Worm (Caenorhabditis elegans) whole organism, L3 larva: ENCODE results near the gene F34D10.8.

Source experiments
- R02D3.7 ChIP-seq: fragments of 150-350 bp; optimal IDR thresholded peaks from 2 replicates; lab custom pipeline; 2014; ENCODE audit warnings: missing biosample characterization, missing genetic modification characterization
- aly-2 ChIP-seq: fragments of 150-350 bp; optimal IDR thresholded peaks from 2 replicates; lab custom pipeline; 2014; ENCODE audit warnings: missing biosample characterization, missing genetic modification characterization
- ceh-16 ChIP-seq: sonication (generic microtip); optimal IDR thresholded peaks from 2 replicates; lab custom pipeline; 2017; ENCODE audit warnings: missing biosample characterization, missing genetic modification characterization
- ceh-28 ChIP-seq: fragments of 150-350 bp; optimal IDR thresholded peaks from 2 replicates; lab custom pipeline; 2014; ENCODE audit warnings: missing biosample characterization, missing genetic modification reagents, missing genetic modification characterization
- ceh-82 ChIP-seq: fragments of 150-350 bp; optimal IDR thresholded peaks from 2 replicates; lab custom pipeline; 2014; ENCODE audit warnings: missing biosample characterization, missing genetic modification characterization
- ceh-9 ChIP-seq: sonication (generic microtip); optimal IDR thresholded peaks from 2 replicates; lab custom pipeline; 2018; ENCODE audit warnings: missing biosample characterization, missing genetic modification characterization
- daf-12 ChIP-seq: fragments of 150-350 bp; optimal IDR thresholded peaks from 2 replicates; lab custom pipeline; 2014; ENCODE audit warnings: missing biosample characterization, missing genetic modification reagents, missing genetic modification characterization
- egl-27 ChIP-seq: sonication (generic microtip); optimal IDR thresholded peaks from 4 replicates; lab custom pipeline; 2017; ENCODE audit warnings: missing biosample characterization, missing genetic modification reagents, missing genetic modification characterization
- elt-1 ChIP-seq: fragments of 150-350 bp; optimal IDR thresholded peaks from 2 replicates; lab custom pipeline; 2014; ENCODE audit warnings: missing biosample characterization, missing genetic modification characterization
- elt-3 ChIP-seq, 3 experiments: fragments of 150-350 bp in 1 of 3; sonication (generic microtip) in 2 of 3; optimal IDR thresholded peaks; 2 replicates in 2 of 3; 4 replicates in 1 of 3; lab custom pipeline; 2014 to 2017; ENCODE audit warnings: missing biosample characterization in 3 of 3, missing genetic modification characterization in 3 of 3
- eor-1 ChIP-seq, 2 experiments: fragments of 150-350 bp; optimal IDR thresholded peaks; 2 replicates each; lab custom pipeline; 2014 to 2018; ENCODE audit warnings: missing biosample characterization in 2 of 2, missing genetic modification characterization in 2 of 2
- fkh-10 ChIP-seq: sonication (generic microtip); optimal IDR thresholded peaks from 2 replicates; lab custom pipeline; 2017; ENCODE audit warnings: missing biosample characterization, missing genetic modification reagents, missing genetic modification characterization
- fkh-2 ChIP-seq: fragments of 150-350 bp; optimal IDR thresholded peaks from 2 replicates; lab custom pipeline; 2014; ENCODE audit warnings: missing biosample characterization, missing genetic modification reagents, missing genetic modification characterization
- hmg-11 ChIP-seq: sonication (generic microtip); optimal IDR thresholded peaks from 2 replicates; lab custom pipeline; 2016; ENCODE audit warnings: missing genetic modification characterization, missing compliant biosample characterization
- jun-1 ChIP-seq: fragments of 150-350 bp; optimal IDR thresholded peaks from 2 replicates; lab custom pipeline; 2014; ENCODE audit warnings: missing biosample characterization, missing genetic modification reagents, missing genetic modification characterization
- lin-15B ChIP-seq: fragments of 150-350 bp; optimal IDR thresholded peaks from 2 replicates; lab custom pipeline; 2014; ENCODE audit warnings: missing biosample characterization, missing genetic modification characterization
- lin-39 ChIP-seq: fragments of 150-350 bp; optimal IDR thresholded peaks from 2 replicates; lab custom pipeline; 2018; ENCODE audit warnings: missing biosample characterization, missing genetic modification reagents, missing genetic modification characterization
- lsy-12 ChIP-seq: sonication (generic microtip); optimal IDR thresholded peaks from 2 replicates; lab custom pipeline; 2016; ENCODE audit warnings: mild to moderate bottlenecking, missing genetic modification characterization, missing compliant biosample characterization
- mdl-1 ChIP-seq: fragments of 150-350 bp; optimal IDR thresholded peaks from 2 replicates; lab custom pipeline; 2014; ENCODE audit warnings: missing biosample characterization, missing genetic modification characterization
- nfya-1 ChIP-seq: sonication (generic microtip); optimal IDR thresholded peaks from 2 replicates; lab custom pipeline; 2017; ENCODE audit warnings: missing genetic modification characterization, mild to moderate bottlenecking, missing compliant biosample characterization, antibody characterized with exemption, moderate library complexity; ENCODE audit not compliant: insufficient read depth
- nhr-11 ChIP-seq: fragments of 150-350 bp; optimal IDR thresholded peaks from 2 replicates; lab custom pipeline; 2014; ENCODE audit warnings: missing biosample characterization, missing genetic modification characterization
- nhr-12 ChIP-seq: fragments of 150-350 bp; optimal IDR thresholded peaks from 2 replicates; lab custom pipeline; 2014; ENCODE audit warnings: missing biosample characterization, missing genetic modification characterization
- nhr-23 ChIP-seq: fragments of 150-350 bp; optimal IDR thresholded peaks from 2 replicates; lab custom pipeline; 2014; ENCODE audit warnings: missing biosample characterization, missing genetic modification reagents, missing genetic modification characterization
- nhr-237 ChIP-seq: fragments of 150-350 bp; optimal IDR thresholded peaks from 2 replicates; lab custom pipeline; 2014; ENCODE audit warnings: missing biosample characterization, missing genetic modification characterization
- nhr-25 ChIP-seq: sonication (generic microtip); optimal IDR thresholded peaks from 2 replicates; lab custom pipeline; 2017; ENCODE audit warnings: missing biosample characterization, missing genetic modification characterization
- nhr-28 ChIP-seq: fragments of 150-350 bp; optimal IDR thresholded peaks from 2 replicates; lab custom pipeline; 2014; ENCODE audit warnings: missing biosample characterization, missing genetic modification characterization
- nhr-67 ChIP-seq: fragments of 150-350 bp; optimal IDR thresholded peaks from 2 replicates; lab custom pipeline; 2014; ENCODE audit warnings: missing biosample characterization, missing genetic modification characterization
- nhr-76 ChIP-seq: fragments of 150-350 bp; sonication (generic microtip); optimal IDR thresholded peaks from 5 replicates; lab custom pipeline; 2014; ENCODE audit warnings: missing biosample characterization, missing genetic modification characterization
- nhr-77 ChIP-seq: fragments of 150-350 bp; optimal IDR thresholded peaks from 2 replicates; lab custom pipeline; 2014; ENCODE audit warnings: missing biosample characterization, missing genetic modification characterization
- pqm-1 ChIP-seq: fragments of 150-350 bp; optimal IDR thresholded peaks from 2 replicates; lab custom pipeline; 2017; ENCODE audit warnings: missing biosample characterization, missing genetic modification characterization, inconsistent platforms
- sea-2 ChIP-seq: fragments of 150-350 bp; sonication (generic microtip); optimal IDR thresholded peaks from 4 replicates; lab custom pipeline; 2014; ENCODE audit warnings: missing biosample characterization, missing genetic modification reagents, missing genetic modification characterization
- skn-1 ChIP-seq: fragments of 150-350 bp; optimal IDR thresholded peaks from 2 replicates; lab custom pipeline; 2014; ENCODE audit warnings: missing biosample characterization, missing genetic modification characterization
- snpc-4 ChIP-seq: fragments of 150-350 bp; optimal IDR thresholded peaks from 2 replicates; lab custom pipeline; 2014; ENCODE audit warnings: missing biosample characterization, missing genetic modification characterization
- unc-62 ChIP-seq: fragments of 150-350 bp; sonication (generic microtip); optimal IDR thresholded peaks from 4 replicates; lab custom pipeline; 2014; ENCODE audit warnings: missing biosample characterization, missing genetic modification reagents, missing genetic modification characterization
- zag-1 ChIP-seq: fragments of 150-350 bp; optimal IDR thresholded peaks from 2 replicates; lab custom pipeline; 2014; ENCODE audit warnings: missing biosample characterization, missing genetic modification characterization
- ztf-4 ChIP-seq: fragments of 150-350 bp; optimal IDR thresholded peaks from 2 replicates; lab custom pipeline; 2014; ENCODE audit warnings: missing biosample characterization, missing genetic modification characterization

F34D10.8 gene

ce11 chrIII:3737742-3738141 lies 7.2 kb downstream of the F34D10.8 start:
- TF ChIP-seq pqm-1 = no peak
- no peak for TF ChIP-seq elt-1 (tag; lab: Kevin White, UChicago)
- no peak for TF ChIP-seq nhr-28
- no peak for TF ChIP-seq snpc-4 (tag; lab: Kevin White, UChicago)
- TF ChIP-seq sea-2 (GFP tag; lab: Kevin White, UChicago) = no peak
- no peak for TF ChIP-seq nhr-25 (tag; lab: Kevin White, UChicago)
- TF ChIP-seq ceh-16 = no peak
- no peak for TF ChIP-seq lin-15B (tag; lab: Kevin White, UChicago)
- TF ChIP-seq, all 47 proteins: peak for 0

- TF ChIP-seq nfya-1 (tag; lab: Kevin White, UChicago) = no peak
- no peak for TF ChIP-seq lin-15B (tag; lab: Kevin White, UChicago)
- no peak for TF ChIP-seq nhr-237 (tag; lab: Kevin White, UChicago)
- no peak for TF ChIP-seq skn-1 (tag; lab: Kevin White, UChicago)
- TF ChIP-seq nhr-11 (tag; lab: Kevin White, UChicago) = no peak
- TF ChIP-seq nhr-23 (tag; lab: Kevin White, UChicago) = no peak
- TF ChIP-seq hmg-11 (tag; lab: Kevin White, UChicago) = no peak
- no peak for TF ChIP-seq fkh-2 (tag; lab: Kevin White, UChicago)
- TF ChIP-seq ceh-82 (tag; lab: Kevin White, UChicago) = no peak
- no peak for TF ChIP-seq elt-3 (tag; optimal IDR thresholded peaks at IDR 0.05; lab: Kevin White, UChicago)
- TF ChIP-seq ztf-4 (tag; lab: Kevin White, UChicago) = no peak
- TF ChIP-seq ceh-16 = no peak
- no peak for TF ChIP-seq unc-62 (GFP tag; lab: Kevin White, UChicago)
- TF ChIP-seq elt-1 (tag; lab: Kevin White, UChicago) = no peak
- TF ChIP-seq aly-2 (tag; lab: Kevin White, UChicago) = no peak
- no peak for TF ChIP-seq R02D3.7 (tag; lab: Kevin White, UChicago)
- no peak for TF ChIP-seq jun-1
- TF ChIP-seq ceh-9 = no peak
- TF ChIP-seq nhr-67 (tag; lab: Kevin White, UChicago) = no peak
These were observed 7.8 kb downstream of the F34D10.8 start for ce11 chrIII:3738331-3738730.

DNA sequence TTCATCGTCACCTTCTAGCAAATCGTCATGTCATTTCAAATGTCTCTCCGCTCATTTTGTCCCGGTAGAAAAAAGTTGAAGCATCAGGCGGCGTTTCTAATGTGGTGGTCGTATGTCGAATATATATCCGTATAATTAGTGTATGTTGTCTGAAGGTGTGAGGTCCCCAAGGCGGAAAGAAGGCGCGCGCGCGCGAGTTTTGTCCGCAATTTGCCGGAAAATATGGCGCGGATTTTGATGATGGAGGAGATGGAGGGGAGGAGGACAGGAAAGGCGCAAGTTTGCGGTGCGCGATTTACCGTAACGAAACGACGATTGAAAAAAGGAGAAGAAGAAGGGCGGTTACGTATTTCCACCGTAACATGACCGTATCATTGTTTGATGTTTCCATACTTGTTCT lies 11.5 kb downstream of the F34D10.8 start:
- no peak for TF ChIP-seq ceh-16
- no peak for TF ChIP-seq nhr-76
- no peak for TF ChIP-seq ceh-9
- TF ChIP-seq pqm-1 = no peak
- TF ChIP-seq snpc-4 (tag; lab: Kevin White, UChicago) = no peak
- TF ChIP-seq egl-27 = no peak
- TF ChIP-seq nhr-77 = no peak
- no peak for TF ChIP-seq zag-1
- TF ChIP-seq jun-1 = no peak
- TF ChIP-seq elt-1 (tag; lab: Kevin White, UChicago) = no peak
- TF ChIP-seq hmg-11 (tag; lab: Kevin White, UChicago) = no peak
- TF ChIP-seq nhr-25 (tag; lab: Kevin White, UChicago) = no peak

- TF ChIP-seq fkh-10 (GFP tag; lab: Kevin White, UChicago) (no peak), mdl-1 (tag; lab: Kevin White, UChicago) (no peak), lsy-12 (no peak), nhr-23 (tag; lab: Kevin White, UChicago) (no peak), nhr-12 (no peak), skn-1 (tag; lab: Kevin White, UChicago) (no peak), sea-2 (GFP tag; lab: Kevin White, UChicago) (no peak), daf-12 (tag; lab: Kevin White, UChicago) (no peak), ceh-28 (no peak), nhr-11 (tag; lab: Kevin White, UChicago) (no peak), lin-39 (tag; lab: Kevin White, UChicago) (no peak), zag-1 (no peak), lin-15B (tag; lab: Kevin White, UChicago) (no peak)
- TF ChIP-seq, all 47 proteins: peak for 0
These were observed 12.8 kb downstream of the F34D10.8 start for ce11 chrIII:3743367-3743766.

- no peak for TF ChIP-seq daf-12 (tag; lab: Kevin White, UChicago)
- no peak for TF ChIP-seq nhr-11 (tag; lab: Kevin White, UChicago)
- TF ChIP-seq nfya-1 (tag; lab: Kevin White, UChicago) = no peak
- no peak for TF ChIP-seq elt-1 (tag; lab: Kevin White, UChicago)
- no peak for TF ChIP-seq nhr-77
- TF ChIP-seq eor-1 (tag; optimal IDR thresholded peaks at IDR 0.05; lab: Kevin White, UChicago) = no peak
- no peak for TF ChIP-seq aly-2 (tag; lab: Kevin White, UChicago)
- TF ChIP-seq, all 47 proteins: peak for 0
These were observed 14.6 kb downstream of the F34D10.8 start, which contains the start of gene lin-48 for ce11 chrIII:3745138-3745537. lin-48 (plus strand) TSS chrIII:3745438.
